Worm (Caenorhabditis elegans): ENCODE measurements around the gene T20D4.11.

ce11 chrV:3357106-3357505 lies 41.4 kb upstream of the T20D4.11 start, which contains the start of gene scrm-3:
- TF ChIP-seq zag-1 (tag; optimal IDR thresholded peaks at IDR 0.05) (no peak), nhr-11 (tag; optimal IDR thresholded peaks at IDR 0.05) (no peak), sem-4 (tag; optimal IDR thresholded peaks at IDR 0.05) (no peak), R02D3.7 (tag; optimal IDR thresholded peaks at IDR 0.05) (no peak)

Data from whole organism, L2 larva.